Fruit fly (Drosophila melanogaster) S2 (cell line): ENCODE results near the gene mv.

Source experiments
- CG8478 ChIP-seq: fragments of >200 bp; optimal IDR thresholded peaks from 2 replicates; lab custom pipeline; 2018
- CTCF ChIP-seq, 2 experiments: fragments of >200 bp; optimal IDR thresholded peaks; 2 replicates each; lab custom pipeline; 2018

dm6 chr3L:1964099-1964498, at the start of gene mv:
- TF ChIP-seq CTCF (optimal IDR thresholded peaks at IDR 0.05; lab: Kevin White, UChicago) (no peak), CG8478 (lab: Kevin White, UChicago) (no peak)
